Worm (Caenorhabditis elegans) whole organism, young adult: ENCODE data around the gene sra-12.

Experiments
- ceh-58 ChIP-seq: fragments of 200-800 bp; sonication (Bioruptor generic); IDR thresholded peaks from 2 replicates; pipeline ENCODE4 v1.3.6; 2022; ENCODE audit warnings: missing genetic modification characterization, missing compliant biosample characterization
- ets-4 ChIP-seq: fragments of 200-800 bp; sonication (Bioruptor generic); optimal IDR thresholded peaks from 2 replicates; lab custom pipeline; 2018; ENCODE audit warnings: mild to moderate bottlenecking, missing genetic modification characterization, missing compliant biosample characterization

DNA sequence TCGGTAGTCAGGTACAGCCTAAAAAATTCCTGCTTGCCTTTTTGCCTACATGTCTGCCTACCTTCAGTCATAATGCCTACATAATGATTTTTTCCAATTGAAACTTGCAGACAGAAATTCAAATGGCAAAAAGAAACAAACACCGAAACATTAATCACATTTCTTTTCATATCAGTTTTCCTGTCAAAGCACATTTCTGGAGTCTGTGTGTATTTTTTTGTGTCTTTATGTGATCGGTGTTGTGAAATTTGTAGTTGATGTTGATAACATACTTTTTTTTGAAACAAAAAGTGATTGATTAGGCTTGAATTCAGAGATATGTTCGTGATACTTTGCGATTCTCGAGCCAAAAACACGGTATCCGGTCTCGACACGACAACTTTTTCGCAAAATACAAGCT, 45.1 kb upstream of the sra-12 start:
- TF ChIP-seq ets-4 (GFP tag; lab: Kevin White, UChicago): no peak
- no peak for TF ChIP-seq ceh-58
